Fruit fly (Drosophila melanogaster) whole organism, prepupa: Measurements from ENCODE around the gene Best3.
A peak's percentile ranks its signal among the peaks of the same experiment; 100 is the strongest.

Experiments used
- Blimp-1 ChIP-seq: fragments of 200-800 bp; sonication (Bioruptor generic); optimal IDR thresholded peaks from 3 replicates; lab custom pipeline; 2017; ENCODE audit warnings: missing biosample characterization, missing genetic modification characterization, mild to moderate bottlenecking, moderate library complexity, missing genetic modification reagents
- CG10631 ChIP-seq: fragments of 200-800 bp; sonication (Bioruptor generic); optimal IDR thresholded peaks from 2 replicates; lab custom pipeline; 2016; ENCODE audit warnings: missing biosample characterization, missing genetic modification characterization
- CG11294 ChIP-seq: fragments of 200-800 bp; sonication (Bioruptor generic); IDR thresholded peaks from 2 replicates; pipeline ENCODE4 v1.3.6; 2022; ENCODE audit warnings: missing biosample characterization, missing genetic modification characterization
- CG11902 ChIP-seq: fragments of 200-800 bp; sonication (Bioruptor generic); optimal IDR thresholded peaks from 3 replicates; lab custom pipeline; 2016; ENCODE audit warnings: missing biosample characterization, missing genetic modification characterization
- CG15336 ChIP-seq: fragments of 200-800 bp; sonication (Bioruptor generic); IDR thresholded peaks from 2 replicates; pipeline ENCODE4 v1.3.6; 2022; ENCODE audit warnings: missing biosample characterization, missing genetic modification characterization
- CG1621 ChIP-seq: fragments of 200-800 bp; sonication (Bioruptor generic); optimal IDR thresholded peaks from 3 replicates; lab custom pipeline; 2018; ENCODE audit warnings: missing biosample characterization, mild to moderate bottlenecking, missing genetic modification characterization
- CG31627 ChIP-seq: fragments of 200-800 bp; sonication (Bioruptor generic); optimal IDR thresholded peaks from 3 replicates; lab custom pipeline; 2016; ENCODE audit warnings: missing biosample characterization, missing genetic modification characterization
- CG32006 ChIP-seq: fragments of 200-800 bp; sonication (Bioruptor generic); optimal IDR thresholded peaks from 3 replicates; lab custom pipeline; 2017; ENCODE audit warnings: missing biosample characterization, mild to moderate bottlenecking, missing genetic modification characterization
- CG34406 ChIP-seq: fragments of 200-800 bp; sonication (Bioruptor generic); optimal IDR thresholded peaks from 3 replicates; lab custom pipeline; 2016; ENCODE audit warnings: missing biosample characterization, missing genetic modification characterization
- CG4318 ChIP-seq: fragments of 200-800 bp; sonication (Bioruptor generic); optimal IDR thresholded peaks from 3 replicates; lab custom pipeline; 2017; ENCODE audit warnings: missing biosample characterization, mild to moderate bottlenecking, missing genetic modification characterization
- CG6163 ChIP-seq: fragments of 200-800 bp; sonication (Bioruptor generic); IDR thresholded peaks from 3 replicates; pipeline ENCODE4 v1.3.6; 2022; ENCODE audit warnings: missing biosample characterization, missing genetic modification characterization
- CG6276 ChIP-seq: fragments of 200-800 bp; sonication (Bioruptor generic); optimal IDR thresholded peaks from 2 replicates; lab custom pipeline; 2017; ENCODE audit warnings: missing biosample characterization, mild to moderate bottlenecking, missing genetic modification characterization
- CG6854 ChIP-seq: fragments of 200-800 bp; sonication (Bioruptor generic); optimal IDR thresholded peaks from 2 replicates; lab custom pipeline; 2017; ENCODE audit warnings: missing biosample characterization, mild to moderate bottlenecking, missing genetic modification characterization
- CG8119 ChIP-seq: fragments of 200-800 bp; sonication (Bioruptor generic); IDR thresholded peaks from 3 replicates; pipeline ENCODE4 v1.3.6; 2022; ENCODE audit warnings: missing biosample characterization, missing genetic modification characterization
- CG8632 ChIP-seq: fragments of 200-800 bp; sonication (Bioruptor generic); optimal IDR thresholded peaks from 3 replicates; lab custom pipeline; 2016; ENCODE audit warnings: missing biosample characterization, missing genetic modification characterization
- CG9139 ChIP-seq: fragments of 200-800 bp; sonication (Bioruptor generic); optimal IDR thresholded peaks from 3 replicates; lab custom pipeline; 2017; ENCODE audit warnings: missing biosample characterization, mild to moderate bottlenecking, missing genetic modification characterization
- Eip75B ChIP-seq: fragments of 200-800 bp; sonication (Bioruptor generic); optimal IDR thresholded peaks from 3 replicates; lab custom pipeline; 2016; ENCODE audit warnings: missing biosample characterization, missing genetic modification characterization
- Eip78C ChIP-seq: fragments of 200-800 bp; sonication (Bioruptor generic); peaks from one replicate; lab custom pipeline; 2016; ENCODE audit warnings: missing biosample characterization, missing genetic modification characterization
- Ets21C ChIP-seq: fragments of 200-800 bp; sonication (Bioruptor generic); optimal IDR thresholded peaks from 3 replicates; lab custom pipeline; 2016; ENCODE audit warnings: missing biosample characterization, missing genetic modification characterization
- Hr39 ChIP-seq: fragments of 200-800 bp; sonication (Bioruptor generic); optimal IDR thresholded peaks from 2 replicates; lab custom pipeline; 2016; ENCODE audit warnings: missing biosample characterization, missing genetic modification characterization
- Met ChIP-seq: fragments of 200-800 bp; sonication (Bioruptor generic); optimal IDR thresholded peaks from 3 replicates; lab custom pipeline; 2016; ENCODE audit warnings: missing biosample characterization, missing genetic modification characterization
- OdsH ChIP-seq: fragments of 200-800 bp; sonication (Bioruptor generic); optimal IDR thresholded peaks from 3 replicates; lab custom pipeline; 2016; ENCODE audit warnings: missing biosample characterization, missing genetic modification characterization
- Sox14 ChIP-seq: fragments of 200-800 bp; sonication (Bioruptor generic); optimal IDR thresholded peaks from 3 replicates; lab custom pipeline; 2016; ENCODE audit warnings: missing biosample characterization, missing genetic modification characterization
- Sox15 ChIP-seq: fragments of 200-800 bp; sonication (Bioruptor generic); optimal IDR thresholded peaks from 3 replicates; lab custom pipeline; 2016; ENCODE audit warnings: missing biosample characterization, missing genetic modification characterization
- dac ChIP-seq: fragments of 200-800 bp; sonication (Bioruptor generic); optimal IDR thresholded peaks from 2 replicates; lab custom pipeline; 2017; ENCODE audit warnings: missing biosample characterization, mild to moderate bottlenecking, missing genetic modification characterization
- dsx ChIP-seq: fragments of 200-800 bp; optimal IDR thresholded peaks from 3 replicates; lab custom pipeline; 2019; ENCODE audit warnings: missing biosample characterization, mild to moderate bottlenecking, missing genetic modification characterization, moderate library complexity; ENCODE audit not compliant: poor library complexity, severe bottlenecking
- eg ChIP-seq: fragments of 200-800 bp; sonication (Bioruptor generic); IDR thresholded peaks from 3 replicates; pipeline ENCODE4 v1.3.6; 2022; ENCODE audit warnings: missing biosample characterization, missing genetic modification characterization
- esn ChIP-seq: fragments of 200-800 bp; sonication (Bioruptor generic); optimal IDR thresholded peaks from 2 replicates; lab custom pipeline; 2016; ENCODE audit warnings: missing biosample characterization, mild to moderate bottlenecking, missing genetic modification characterization, moderate library complexity
- fd59A ChIP-seq: fragments of 200-800 bp; sonication (Bioruptor generic); optimal IDR thresholded peaks from 2 replicates; lab custom pipeline; 2017; ENCODE audit warnings: missing biosample characterization, mild to moderate bottlenecking, missing genetic modification characterization, missing genetic modification reagents
- fkh ChIP-seq: fragments of 200-800 bp; sonication (Bioruptor generic); optimal IDR thresholded peaks from 3 replicates; lab custom pipeline; 2017; ENCODE audit warnings: missing biosample characterization, mild to moderate bottlenecking, missing genetic modification characterization, moderate library complexity
- net ChIP-seq: fragments of 200-800 bp; sonication (Bioruptor generic); optimal IDR thresholded peaks from 3 replicates; lab custom pipeline; 2016; ENCODE audit warnings: missing biosample characterization, missing genetic modification characterization
- salr ChIP-seq, 2 experiments: fragments of 200-800 bp; sonication (Bioruptor generic); optimal IDR thresholded peaks; 3 replicates each; lab custom pipeline; 2016 to 2018; ENCODE audit warnings: missing biosample characterization in 2 of 2, missing genetic modification characterization in 2 of 2, mild to moderate bottlenecking in 1 of 2
- spab ChIP-seq: fragments of 200-800 bp; sonication (Bioruptor generic); optimal IDR thresholded peaks from 2 replicates; lab custom pipeline; 2017; ENCODE audit warnings: missing biosample characterization, mild to moderate bottlenecking, missing genetic modification characterization, missing genetic modification reagents
- ss ChIP-seq, 2 experiments: fragments of 200-800 bp; sonication (Bioruptor generic); optimal IDR thresholded peaks; 2 replicates in 1 of 2; 3 replicates in 1 of 2; lab custom pipeline; 2017 to 2018; ENCODE audit warnings: mild to moderate bottlenecking in 2 of 2, missing biosample characterization in 2 of 2, missing genetic modification characterization in 2 of 2, moderate library complexity in 1 of 2
- svp ChIP-seq: fragments of 200-800 bp; sonication (Bioruptor generic); peaks from one replicate; lab custom pipeline; 2016; ENCODE audit warnings: missing biosample characterization, missing genetic modification characterization
- topi ChIP-seq: fragments of 200-800 bp; sonication (Bioruptor generic); optimal IDR thresholded peaks from 3 replicates; lab custom pipeline; 2016; ENCODE audit warnings: missing biosample characterization, missing genetic modification characterization
- vri ChIP-seq: fragments of 200-800 bp; sonication (Bioruptor generic); optimal IDR thresholded peaks from 3 replicates; lab custom pipeline; 2016; ENCODE audit warnings: missing biosample characterization, mild to moderate bottlenecking, missing genetic modification characterization

Best3 gene

dm6 chr3L:15305036-15305613 is 2.5 kb upstream of the Best3 start (continued):
- TF ChIP-seq Sox14 = peak; percentile 16
- no peak for TF ChIP-seq OdsH (GFP tag; lab: Kevin White, UChicago)
- TF ChIP-seq CG11902 = no peak
- no peak for TF ChIP-seq CG15336 (GFP tag; lab: Robert Waterston, UW)
- TF ChIP-seq spab (GFP tag; lab: Kevin White, UChicago) = no peak
- no peak for TF ChIP-seq salr (GFP tag; optimal IDR thresholded peaks at IDR 0.05; lab: Kevin White, UChicago)
- no peak for TF ChIP-seq dsx (GFP tag; lab: Kevin White, UChicago)
- no peak for TF ChIP-seq CG6854 (GFP tag; lab: Kevin White, UChicago)
- TF ChIP-seq CG31627 (GFP tag; lab: Kevin White, UChicago) = no peak
- no peak for TF ChIP-seq Ets21C (GFP tag; lab: Kevin White, UChicago)
- no peak for TF ChIP-seq CG9139
- TF ChIP-seq ss (GFP tag; optimal IDR thresholded peaks at IDR 0.05; lab: Kevin White, UChicago) = no peak
- 0 out of 3 replicates have a peak, but pooled peaks have one; percentile 6 for TF ChIP-seq eg (GFP tag; lab: Robert Waterston, UW)
- TF ChIP-seq CG6276 (GFP tag; lab: Kevin White, UChicago) = no peak
- no peak for TF ChIP-seq net (GFP tag; lab: Kevin White, UChicago)
- peak; percentile 20 for TF ChIP-seq CG8632
- no peak for TF ChIP-seq Eip75B (GFP tag; lab: Kevin White, UChicago)
- TF ChIP-seq CG1621 (tag; lab: Kevin White, UChicago) = no peak
- peak; percentile 26 for TF ChIP-seq CG10631
- TF ChIP-seq topi (GFP tag; lab: Kevin White, UChicago) = no peak

DNA sequence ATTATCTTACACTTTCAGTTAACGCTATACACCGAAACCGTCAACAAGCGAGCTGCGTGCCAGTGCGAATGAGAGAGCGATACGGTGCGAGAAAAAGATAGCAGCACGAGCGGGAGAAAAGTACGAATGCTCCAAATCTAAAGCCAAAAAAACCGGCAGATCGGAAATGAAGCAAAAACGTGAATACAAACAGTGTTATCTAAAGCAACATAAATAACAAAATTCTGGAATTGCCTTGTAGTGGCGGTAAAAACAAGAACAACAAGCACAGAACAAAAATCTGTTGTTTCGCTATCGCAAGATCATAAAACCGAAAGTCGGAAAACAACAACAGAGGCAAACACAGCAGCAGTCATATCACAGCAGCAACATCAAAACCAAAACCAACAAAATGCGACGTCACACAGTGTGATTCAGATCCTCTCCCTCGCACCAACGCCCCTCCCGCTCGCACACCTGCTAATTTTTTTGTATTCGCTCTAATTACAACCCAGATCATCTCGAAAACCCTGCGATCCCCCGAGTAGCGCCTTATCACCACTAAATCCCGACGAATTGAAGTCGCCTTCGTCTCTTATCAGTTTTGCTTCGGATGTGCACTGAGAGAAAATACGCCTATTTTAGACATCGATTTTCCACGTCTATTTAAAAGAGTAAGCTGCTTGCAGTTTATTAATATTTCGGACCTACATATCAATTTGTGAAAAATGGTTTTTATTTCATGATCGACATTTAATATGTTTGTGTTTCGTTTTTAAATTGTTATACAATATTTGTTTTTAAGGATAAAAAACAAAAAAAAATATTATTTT is 1.8 kb upstream of the Best3 start, which contains the start of gene CG7255:
Gene CG7255, plus strand, starts transcription at position 32 of the 812 bp plus-strand sequence.
- TF ChIP-seq Hr39 (GFP tag; lab: Kevin White, UChicago) = no peak
- TF ChIP-seq fkh = peak; percentile 84
- peak; percentile 33 for TF ChIP-seq esn (GFP tag; lab: Kevin White, UChicago)
- no peak for TF ChIP-seq Sox15
- TF ChIP-seq OdsH (GFP tag; lab: Kevin White, UChicago) = no peak
- TF ChIP-seq svp (GFP tag; lab: Kevin White, UChicago) = peak; percentile 82
- peak; percentile 4 for TF ChIP-seq CG31627 (GFP tag; lab: Kevin White, UChicago)
- no peak for TF ChIP-seq CG6163 (GFP tag; lab: Robert Waterston, UW)
- no peak for TF ChIP-seq Met (GFP tag; lab: Kevin White, UChicago)
- peak; percentile 21 for TF ChIP-seq Blimp-1
- TF ChIP-seq dac (GFP tag; lab: Kevin White, UChicago) = no peak
- no peak for TF ChIP-seq fd59A (GFP tag; lab: Kevin White, UChicago)
- TF ChIP-seq Eip78C (GFP tag; lab: Kevin White, UChicago) = peak; percentile 43
- peak; percentile 45 for TF ChIP-seq CG32006 (GFP tag; lab: Kevin White, UChicago)

dm6 chr3L:15303630-15304029 is 1.0 kb upstream of the Best3 start:
- TF ChIP-seq CG4318 = no peak
- TF ChIP-seq CG8119 = no peak
- TF ChIP-seq vri (GFP tag; lab: Kevin White, UChicago) = peak; percentile 86
- no peak for TF ChIP-seq CG34406
- no peak for TF ChIP-seq CG11294
